Worm (Caenorhabditis elegans): Measurements from ENCODE around the gene B0244.5.

The B0244.5 gene

DNA sequence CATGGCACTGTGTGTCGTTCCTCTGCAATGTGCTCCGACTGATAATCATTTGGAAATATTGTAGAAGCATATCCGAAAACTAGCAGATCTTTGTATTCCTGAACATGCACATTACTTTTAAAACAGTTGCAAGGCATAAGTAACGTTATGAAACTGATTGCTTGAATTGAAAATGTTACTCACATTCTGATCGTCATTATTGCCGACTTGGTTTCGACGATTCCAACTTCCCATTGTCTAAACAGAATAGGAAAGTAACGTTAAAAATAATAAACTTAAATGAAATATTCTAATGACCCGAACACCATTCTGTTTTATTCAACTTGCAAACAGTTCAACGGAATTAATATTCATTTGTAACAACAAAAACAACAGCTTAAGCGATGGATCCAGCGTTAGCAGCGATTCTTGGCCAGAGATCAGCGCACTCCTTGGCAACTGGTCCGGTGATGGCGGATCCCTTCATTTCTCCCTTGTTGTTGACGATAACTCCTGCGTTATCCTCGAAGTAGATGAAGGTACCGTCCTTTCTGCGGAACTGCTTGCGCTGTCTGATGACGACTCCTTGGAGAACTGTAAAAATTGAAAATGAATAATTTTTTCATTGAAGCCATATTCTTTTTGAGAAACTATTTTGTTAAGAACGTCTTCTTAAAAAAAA, 39.3 kb upstream of the B0244.5 start, which contains the start of gene swp-1 (continued):
- no peak for TF ChIP-seq let-526 (GFP tag; IDR thresholded peaks at IDR 0.05)
- no peak for TF ChIP-seq tbx-9 (tag; optimal IDR thresholded peaks at IDR 0.05; ENCODE audit: borderline replicate concordance)
- peak; percentile 19 for TF ChIP-seq efl-1 (GFP tag; optimal IDR thresholded peaks at IDR 0.05)
- TF ChIP-seq xnd-1 (tag; optimal IDR thresholded peaks at IDR 0.05): peak; percentile 34
- TF ChIP-seq bed-2 (GFP tag; IDR thresholded peaks at IDR 0.05): no peak
- no peak for TF ChIP-seq sea-2 (GFP tag; IDR thresholded peaks at IDR 0.05)
- TF ChIP-seq sptf-2 (GFP tag; optimal IDR thresholded peaks at IDR 0.05): no peak
- TF ChIP-seq Y53G8AR.9 (GFP tag; conservative IDR thresholded peaks at IDR 0.05): peak; percentile 68; the same call in 1 of the 2 replicates
- no peak for TF ChIP-seq ceh-40 (GFP tag; IDR thresholded peaks at IDR 0.05)
- peak; percentile 46 for TF ChIP-seq F33H1.4 (GFP tag; IDR thresholded peaks at IDR 0.05)
- no peak for TF ChIP-seq nhr-179 (tag; optimal IDR thresholded peaks at IDR 0.05)
- no peak for TF ChIP-seq hmg-20 (GFP tag; IDR thresholded peaks at IDR 0.05)
- no peak for TF ChIP-seq Y95B8A.8 (GFP tag; IDR thresholded peaks at IDR 0.05)
- TF ChIP-seq F22D6.2 (tag; optimal IDR thresholded peaks at IDR 0.05): no peak
- TF ChIP-seq K12H6.12 (tag; optimal IDR thresholded peaks at IDR 0.05): no peak
- TF ChIP-seq cebp-2 (GFP tag; IDR thresholded peaks at IDR 0.05): no peak
- no peak for TF ChIP-seq C06A6.2 (GFP tag; conservative IDR thresholded peaks at IDR 0.05)
- TF ChIP-seq ztf-18 (tag; optimal IDR thresholded peaks at IDR 0.05): peak; percentile 21
- TF ChIP-seq lin-26 (GFP tag; IDR thresholded peaks at IDR 0.05): peak; percentile 74
- no peak for TF ChIP-seq unc-62 (GFP tag; optimal IDR thresholded peaks at IDR 0.05)
- no peak for TF ChIP-seq F37B4.10 (GFP tag; IDR thresholded peaks at IDR 0.05)
- TF ChIP-seq tlf-1 (GFP tag; optimal IDR thresholded peaks at IDR 0.05): peak; percentile 54
- TF ChIP-seq C17E4.6 (GFP tag; IDR thresholded peaks at IDR 0.05): 0 out of 2 replicates have a peak, but pooled peaks have one; percentile 45
- TF ChIP-seq T26A5.8 (tag; optimal IDR thresholded peaks at IDR 0.05): no peak
- peak; percentile 57 for TF ChIP-seq snpc-1.1 (tag; optimal IDR thresholded peaks at IDR 0.05; ENCODE audit: insufficient read depth)
- TF ChIP-seq rpc-1 (optimal IDR thresholded peaks at IDR 0.05): no peak
- TF ChIP-seq rpc-1 (tag; optimal IDR thresholded peaks at IDR 0.05): no peak
- peak; percentile 16; the same call in 1 of the 2 replicates for TF ChIP-seq ceh-100 (GFP tag; IDR thresholded peaks at IDR 0.05)
- no peak for TF ChIP-seq F57A8.1 (GFP tag; optimal IDR thresholded peaks at IDR 0.05)
- peak; percentile 38 for TF ChIP-seq F49E8.2 (tag; optimal IDR thresholded peaks at IDR 0.05; ENCODE audit: insufficient read depth)
- no peak for TF ChIP-seq F52B5.7 (tag; optimal IDR thresholded peaks at IDR 0.05)

- TF ChIP-seq attf-6 (GFP tag; IDR thresholded peaks at IDR 0.05) (no peak), F23B12.7 (tag; optimal IDR thresholded peaks at IDR 0.05; ENCODE audit: insufficient read depth) (peak; percentile 92), madf-6 (GFP tag; IDR thresholded peaks at IDR 0.05) (peak; percentile 80), hsf-1 (GFP tag; IDR thresholded peaks at IDR 0.05) (no peak), ZK185.1 (tag; optimal IDR thresholded peaks at IDR 0.05; ENCODE audit: poor library complexity, severe bottlenecking) (peak; percentile 81), F49E8.2 (tag; optimal IDR thresholded peaks at IDR 0.05; ENCODE audit: insufficient read depth) (peak; percentile 82), snpc-3.4 (tag; optimal IDR thresholded peaks at IDR 0.05) (peak; percentile 87), athp-1 (tag; optimal IDR thresholded peaks at IDR 0.05) (peak; percentile 81), nhr-80 (tag; optimal IDR thresholded peaks at IDR 0.05) (peak; percentile 5), lin-35 (GFP tag; optimal IDR thresholded peaks at IDR 0.05) (peak in 1 of 3 experiments; percentile 85), lsl-1 (GFP tag; optimal IDR thresholded peaks at IDR 0.05) (peak; percentile 62), mel-28 (tag; optimal IDR thresholded peaks at IDR 0.05; ENCODE audit: borderline replicate concordance) (no peak), F37B4.10 (GFP tag; IDR thresholded peaks at IDR 0.05) (no peak), mcd-1 (GFP tag; IDR thresholded peaks at IDR 0.05) (peak; percentile 73), mxl-1 (tag; optimal IDR thresholded peaks at IDR 0.05) (no peak), F39B2.1 (GFP tag; IDR thresholded peaks at IDR 0.05) (no peak), snpc-4 (GFP tag; optimal IDR thresholded peaks at IDR 0.05) (peak; percentile 57), snpc-4 (tag; optimal IDR thresholded peaks at IDR 0.05) (peak; percentile 32 to 85 (median 59)), D2030.7 (GFP tag; IDR thresholded peaks at IDR 0.05) (peak; percentile 77), let-526 (GFP tag; IDR thresholded peaks at IDR 0.05) (no peak)
Measured at ce11 chrIII:5706077-5706627, 38.5 kb upstream of the B0244.5 start, which contains the start of gene rpl-23. Gene rpl-23 (minus strand): TSS chrIII:5706127.

Data from whole organism, young adult.